Worm (Caenorhabditis elegans): ENCODE results near the gene T10B9.14.

- TF ChIP-seq F52B5.7 (tag; optimal IDR thresholded peaks at IDR 0.05) (no peak), mcd-1 (GFP tag; IDR thresholded peaks at IDR 0.05) (no peak), T07F8.4 (tag; optimal IDR thresholded peaks at IDR 0.05) (no peak), bed-1 (GFP tag; IDR thresholded peaks at IDR 0.05) (no peak), ama-1 (optimal IDR thresholded peaks at IDR 0.05) (no peak), ama-1 (GFP tag; optimal IDR thresholded peaks at IDR 0.05) (no peak), unc-62 (GFP tag; optimal IDR thresholded peaks at IDR 0.05) (peak; percentile 97), pha-4 (tag; optimal IDR thresholded peaks at IDR 0.05) (no peak)
These were observed 40.8 kb downstream of the T10B9.14 start for ce11 chrII:9741400-9741799.

Data from whole organism, young adult.